Fruit fly (Drosophila melanogaster) whole organism, embryonic: ENCODE results near the gene CG12024.
A peak's percentile ranks its signal among the peaks of the same experiment; 100 is the strongest.

ENCODE experiments used
- Asciz ChIP-seq: fragments of 200-800 bp; sonication (Bioruptor generic); optimal IDR thresholded peaks from 2 replicates; lab custom pipeline; 2017; ENCODE audit warnings: missing biosample characterization, mild to moderate bottlenecking, missing genetic modification characterization, missing genetic modification reagents
- CG1024 ChIP-seq: fragments of 200-800 bp; sonication (Bioruptor generic); IDR thresholded peaks from 2 replicates; pipeline ENCODE4 v1.3.6; 2022; ENCODE audit warnings: missing biosample characterization, missing genetic modification characterization
- CG11723 ChIP-seq: fragments of 200-800 bp; sonication (Bioruptor generic); optimal IDR thresholded peaks from 2 replicates; lab custom pipeline; 2017; ENCODE audit warnings: missing biosample characterization, mild to moderate bottlenecking, missing genetic modification characterization
- CG12219 ChIP-seq: fragments of 200-800 bp; sonication (Bioruptor generic); optimal IDR thresholded peaks from 3 replicates; lab custom pipeline; 2018; ENCODE audit warnings: missing biosample characterization, mild to moderate bottlenecking, missing genetic modification characterization
- CG15514 ChIP-seq: fragments of 200-800 bp; sonication (Bioruptor generic); optimal IDR thresholded peaks from 3 replicates; lab custom pipeline; 2017; ENCODE audit warnings: missing biosample characterization, missing genetic modification characterization, mild to moderate bottlenecking, moderate library complexity, missing genetic modification reagents
- CG17186 ChIP-seq: fragments of 200-800 bp; sonication (Bioruptor generic); optimal IDR thresholded peaks from 3 replicates; lab custom pipeline; 2017; ENCODE audit warnings: missing biosample characterization, missing genetic modification reagents, missing genetic modification characterization
- CG17385 ChIP-seq: fragments of 200-800 bp; sonication (Bioruptor generic); optimal IDR thresholded peaks from 3 replicates; lab custom pipeline; 2018; ENCODE audit warnings: missing biosample characterization, mild to moderate bottlenecking, missing genetic modification characterization
- CG18262 ChIP-seq: fragments of 200-800 bp; optimal IDR thresholded peaks from 3 replicates; lab custom pipeline; 2019; ENCODE audit warnings: missing biosample characterization, mild to moderate bottlenecking, missing genetic modification characterization, moderate library complexity
- CG2116 ChIP-seq: fragments of 200-800 bp; sonication (Bioruptor generic); optimal IDR thresholded peaks from 3 replicates; lab custom pipeline; 2018; ENCODE audit warnings: missing biosample characterization, mild to moderate bottlenecking, missing genetic modification characterization
- CG30020 ChIP-seq: fragments of 200-800 bp; optimal IDR thresholded peaks from 2 replicates; lab custom pipeline; 2019; ENCODE audit warnings: missing biosample characterization, mild to moderate bottlenecking, missing genetic modification characterization, moderate library complexity
- CG3407 ChIP-seq: fragments of 200-800 bp; sonication (Bioruptor generic); optimal IDR thresholded peaks from 2 replicates; lab custom pipeline; 2018; ENCODE audit warnings: missing biosample characterization, mild to moderate bottlenecking, missing genetic modification characterization
- CG34224 ChIP-seq: fragments of 200-800 bp; sonication (Bioruptor generic); IDR thresholded peaks from 3 replicates; pipeline ENCODE4 v1.3.6; 2022; ENCODE audit warnings: missing biosample characterization, missing genetic modification characterization; ENCODE audit not compliant: partially characterized antibody
- CG42726 ChIP-seq: fragments of 200-800 bp; sonication (Bioruptor generic); IDR thresholded peaks from 2 replicates; pipeline ENCODE4 v1.3.6; 2022; ENCODE audit warnings: missing biosample characterization, missing genetic modification characterization; ENCODE audit not compliant: partially characterized antibody
- CG4854 ChIP-seq: fragments of 200-800 bp; sonication (Bioruptor generic); optimal IDR thresholded peaks from 2 replicates; lab custom pipeline; 2016; ENCODE audit warnings: missing biosample characterization, missing genetic modification characterization, inconsistent platforms
- CG5245 ChIP-seq: fragments of 200-800 bp; sonication (Bioruptor generic); optimal IDR thresholded peaks from 3 replicates; lab custom pipeline; 2016; ENCODE audit warnings: missing biosample characterization, missing genetic modification characterization
- CG6175 ChIP-seq: fragments of 200-800 bp; sonication (Bioruptor generic); IDR thresholded peaks from 3 replicates; pipeline ENCODE4 v1.3.6; 2022; ENCODE audit warnings: missing biosample characterization, missing genetic modification characterization
- CG6791 ChIP-seq: fragments of 200-800 bp; sonication (Bioruptor generic); IDR thresholded peaks from 3 replicates; pipeline ENCODE4 v1.3.6; 2022; ENCODE audit warnings: missing biosample characterization, missing genetic modification characterization; ENCODE audit not compliant: partially characterized antibody
- CG8765 ChIP-seq: fragments of 200-800 bp; sonication (Bioruptor generic); IDR thresholded peaks from 2 replicates; pipeline ENCODE4 v1.3.6; 2022; ENCODE audit warnings: missing biosample characterization, missing genetic modification characterization
- CG8924 ChIP-seq: fragments of 200-800 bp; optimal IDR thresholded peaks from 3 replicates; lab custom pipeline; 2019; ENCODE audit warnings: missing biosample characterization, mild to moderate bottlenecking, missing genetic modification characterization, moderate library complexity
- CG9215 ChIP-seq: fragments of 200-800 bp; sonication (Bioruptor generic); IDR thresholded peaks from 2 replicates; pipeline ENCODE4 v1.3.6; 2022; ENCODE audit warnings: missing biosample characterization, missing genetic modification characterization
- CG9932 ChIP-seq: fragments of 200-800 bp; sonication (Bioruptor generic); IDR thresholded peaks from 2 replicates; pipeline ENCODE4 v1.3.6; 2022; ENCODE audit warnings: missing biosample characterization, missing genetic modification characterization
- Deaf1 ChIP-seq: fragments of 200-800 bp; optimal IDR thresholded peaks from 3 replicates; lab custom pipeline; 2019; ENCODE audit warnings: missing biosample characterization, mild to moderate bottlenecking, missing genetic modification characterization, moderate library complexity
- Dek ChIP-seq: fragments of 200-800 bp; sonication (Bioruptor generic); optimal IDR thresholded peaks from 3 replicates; lab custom pipeline; 2019; ENCODE audit warnings: missing biosample characterization, mild to moderate bottlenecking, missing genetic modification characterization, moderate library complexity
- Dll ChIP-seq: fragments of 200-800 bp; sonication (Bioruptor generic); IDR thresholded peaks from 4 replicates; pipeline ENCODE4 v1.3.6; 2022; ENCODE audit warnings: missing biosample characterization, missing genetic modification characterization; ENCODE audit not compliant: partially characterized antibody
- Rfx ChIP-seq: fragments of 200-800 bp; sonication (Bioruptor generic); IDR thresholded peaks from 2 replicates; pipeline ENCODE4 v1.3.6; 2022; ENCODE audit warnings: missing biosample characterization, missing genetic modification characterization
- Sox102F ChIP-seq: fragments of 200-800 bp; sonication (Bioruptor generic); optimal IDR thresholded peaks from 2 replicates; lab custom pipeline; 2018; ENCODE audit warnings: missing biosample characterization, mild to moderate bottlenecking, missing genetic modification characterization, moderate library complexity
- Sry-δ ChIP-seq: fragments of 200-800 bp; sonication (Bioruptor generic); optimal IDR thresholded peaks from 2 replicates; lab custom pipeline; 2016; ENCODE audit warnings: missing biosample characterization, missing genetic modification characterization
- amos ChIP-seq: fragments of 200-800 bp; sonication (Bioruptor generic); IDR thresholded peaks from 2 replicates; pipeline ENCODE4 v1.3.6; 2022; ENCODE audit warnings: missing biosample characterization, missing genetic modification characterization; ENCODE audit not compliant: partially characterized antibody
- ara ChIP-seq: fragments of 200-800 bp; sonication (Bioruptor generic); IDR thresholded peaks from 2 replicates; pipeline ENCODE4 v1.3.6; 2022; ENCODE audit warnings: missing biosample characterization, missing genetic modification characterization
- bowl ChIP-seq: fragments of 200-800 bp; sonication (Bioruptor generic); IDR thresholded peaks from 2 replicates; pipeline ENCODE4 v1.3.6; 2022; ENCODE audit warnings: missing biosample characterization, missing genetic modification characterization
- corto ChIP-seq: fragments of 200-800 bp; sonication (Bioruptor generic); optimal IDR thresholded peaks from 2 replicates; lab custom pipeline; 2016; ENCODE audit warnings: missing biosample characterization, mild to moderate bottlenecking, missing genetic modification characterization, moderate library complexity
- dm ChIP-seq: fragments of 200-800 bp; sonication (Bioruptor generic); optimal IDR thresholded peaks from 3 replicates; lab custom pipeline; 2016; ENCODE audit warnings: missing biosample characterization, missing genetic modification characterization
- en ChIP-seq: fragments of 200-800 bp; sonication (Bioruptor generic); optimal IDR thresholded peaks from 2 replicates; lab custom pipeline; 2016; ENCODE audit warnings: missing biosample characterization, missing genetic modification characterization
- eve ChIP-seq, 2 experiments: fragments of >200 bp; optimal IDR thresholded peaks; 2 replicates each; lab custom pipeline; 2017; ENCODE audit warnings: missing biosample characterization in 2 of 2, missing genetic modification characterization in 2 of 2
- eyg ChIP-seq: fragments of 200-800 bp; sonication (Bioruptor generic); optimal IDR thresholded peaks from 3 replicates; lab custom pipeline; 2016; ENCODE audit warnings: missing biosample characterization, missing genetic modification characterization
- gce ChIP-seq: fragments of 200-800 bp; sonication (Bioruptor generic); IDR thresholded peaks from 3 replicates; pipeline ENCODE4 v1.3.6; 2022; ENCODE audit warnings: missing biosample characterization, missing genetic modification characterization
- gfzf ChIP-seq: fragments of 200-800 bp; sonication (Bioruptor generic); optimal IDR thresholded peaks from 2 replicates; lab custom pipeline; 2016; ENCODE audit warnings: missing biosample characterization, mild to moderate bottlenecking, missing genetic modification characterization, moderate library complexity
- grn ChIP-seq: fragments of 200-800 bp; sonication (Bioruptor generic); optimal IDR thresholded peaks from 3 replicates; lab custom pipeline; 2017; ENCODE audit warnings: missing biosample characterization, missing genetic modification characterization
- gt ChIP-seq: fragments of 200-800 bp; sonication (Bioruptor generic); IDR thresholded peaks from 2 replicates; pipeline ENCODE4 v1.3.6; 2022; ENCODE audit warnings: missing biosample characterization, missing genetic modification characterization
- jigr1 ChIP-seq: fragments of 200-800 bp; sonication (Bioruptor generic); IDR thresholded peaks from 3 replicates; pipeline ENCODE4 v1.3.6; 2022; ENCODE audit warnings: missing biosample characterization, missing genetic modification characterization
- lov ChIP-seq, 2 experiments: fragments of 200-800 bp in 1 of 2; fragments of >200 bp in 1 of 2; sonication (Bioruptor generic) in 1 of 2; IDR thresholded peaks in 1 of 2; optimal IDR thresholded peaks in 1 of 2; 2 replicates in 1 of 2; 3 replicates in 1 of 2; pipeline versions ENCODE4 v1.3.6 to Lab custom; 2017 to 2022; ENCODE audit warnings: missing biosample characterization in 1 of 2, missing genetic modification characterization in 1 of 2
- mirr ChIP-seq: fragments of 200-800 bp; sonication (Bioruptor generic); optimal IDR thresholded peaks from 3 replicates; lab custom pipeline; 2018; ENCODE audit warnings: missing biosample characterization, mild to moderate bottlenecking, missing genetic modification characterization
- nerfin-1 ChIP-seq: fragments of 200-800 bp; sonication (Bioruptor generic); optimal IDR thresholded peaks from 3 replicates; lab custom pipeline; 2019; ENCODE audit warnings: missing biosample characterization, mild to moderate bottlenecking, missing genetic modification characterization, moderate library complexity
- peb ChIP-seq: fragments of 200-800 bp; sonication (Bioruptor generic); IDR thresholded peaks from 2 replicates; pipeline ENCODE4 v1.3.6; 2022; ENCODE audit warnings: missing biosample characterization, missing genetic modification characterization
- ranshi ChIP-seq: fragments of 200-800 bp; sonication (Bioruptor generic); IDR thresholded peaks from 2 replicates; pipeline ENCODE4 v1.3.6; 2022; ENCODE audit warnings: missing biosample characterization, missing genetic modification characterization
- rib ChIP-seq: fragments of 200-800 bp; sonication (Bioruptor generic); IDR thresholded peaks from 2 replicates; pipeline ENCODE4 v1.3.6; 2022; ENCODE audit warnings: missing biosample characterization, missing genetic modification characterization
- stwl ChIP-seq: fragments of 200-800 bp; sonication (Bioruptor generic); optimal IDR thresholded peaks from 3 replicates; lab custom pipeline; 2018; ENCODE audit warnings: missing biosample characterization, mild to moderate bottlenecking, missing genetic modification characterization, moderate library complexity
- tna ChIP-seq: fragments of 200-800 bp; sonication (Bioruptor generic); IDR thresholded peaks from 2 replicates; pipeline ENCODE4 v1.3.6; 2022; ENCODE audit warnings: missing biosample characterization, missing genetic modification characterization; ENCODE audit not compliant: partially characterized antibody
- tup ChIP-seq: fragments of 200-800 bp; sonication (Bioruptor generic); optimal IDR thresholded peaks from 2 replicates; lab custom pipeline; 2016; ENCODE audit warnings: missing biosample characterization, mild to moderate bottlenecking, missing genetic modification characterization, moderate library complexity
- vfl ChIP-seq: fragments of 200-800 bp; sonication (Bioruptor generic); optimal IDR thresholded peaks from 2 replicates; lab custom pipeline; 2016; ENCODE audit warnings: missing biosample characterization, missing genetic modification characterization
- wek ChIP-seq: fragments of 200-800 bp; sonication (Bioruptor generic); optimal IDR thresholded peaks from 3 replicates; lab custom pipeline; 2018; ENCODE audit warnings: missing biosample characterization, mild to moderate bottlenecking, missing genetic modification characterization, moderate library complexity

CG12024 gene

DNA sequence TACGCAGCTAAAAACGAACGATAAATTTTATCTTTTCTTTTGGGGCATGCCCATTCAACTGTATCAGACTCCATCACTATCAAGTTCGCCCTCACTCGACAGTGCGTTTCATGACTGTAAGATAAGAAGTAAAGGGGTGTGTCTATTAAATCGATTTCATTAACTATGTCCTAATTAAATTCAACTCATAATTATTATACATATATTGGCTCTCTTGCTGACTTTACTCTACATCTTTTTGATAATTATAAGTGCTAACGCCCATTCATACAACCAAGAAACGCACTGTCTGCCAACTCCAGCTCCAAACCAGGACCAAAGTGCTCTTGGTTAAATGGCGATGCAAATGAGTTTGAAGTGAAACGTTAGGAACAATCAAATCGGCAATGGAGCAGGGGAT lies 11.9 kb downstream of the CG12024 start (continued):
- TF ChIP-seq Sry-δ (no peak), CG18262 (peak; percentile 66), CG1024 (GFP tag; lab: Robert Waterston, UW) (no peak), CG3407 (no peak), CG42726 (no peak), Rfx (GFP tag; lab: Robert Waterston, UW) (peak; percentile 66), eve (GFP tag; optimal IDR thresholded peaks at IDR 0.05; lab: Kevin White, UChicago) (no peak), CG17385 (GFP tag; lab: Kevin White, UChicago) (no peak), vfl (GFP tag; lab: Kevin White, UChicago) (no peak), wek (GFP tag; lab: Kevin White, UChicago) (no peak), CG11723 (GFP tag; lab: Kevin White, UChicago) (no peak), peb (GFP tag; lab: Robert Waterston, UW) (peak; percentile 29; the same call in 1 of the 2 replicates), CG4854 (GFP tag; lab: Kevin White, UChicago) (no peak), Deaf1 (tag; lab: Kevin White, UChicago) (no peak), ranshi (no peak), CG15514 (GFP tag; lab: Kevin White, UChicago) (no peak), amos (GFP tag; lab: Robert Waterston, UW) (no peak), rib (GFP tag; lab: Robert Waterston, UW) (no peak), stwl (tag; lab: Kevin White, UChicago) (no peak), CG6175 (GFP tag; lab: Robert Waterston, UW) (no peak), bowl (no peak), Sox102F (GFP tag; lab: Kevin White, UChicago) (no peak), ara (GFP tag; lab: Robert Waterston, UW) (peak; percentile 48; the same call in 1 of the 2 replicates), CG17186 (no peak), nerfin-1 (no peak), CG8924 (tag; lab: Kevin White, UChicago) (no peak), en (no peak), gce (GFP tag; lab: Robert Waterston, UW) (no peak), gfzf (GFP tag; lab: Kevin White, UChicago) (no peak), CG6791 (GFP tag; lab: Robert Waterston, UW) (no peak), CG12219 (GFP tag; lab: Kevin White, UChicago) (no peak), jigr1 (GFP tag; lab: Robert Waterston, UW) (no peak), CG2116 (no peak), lov (optimal IDR thresholded peaks at IDR 0.05; lab: Kevin White, UChicago) (no peak), lov (GFP tag; IDR thresholded peaks at IDR 0.05; lab: Robert Waterston, UW) (no peak), CG9932 (GFP tag; lab: Robert Waterston, UW) (no peak), mirr (GFP tag; lab: Kevin White, UChicago) (no peak), tup (no peak), eyg (GFP tag; lab: Kevin White, UChicago) (no peak), CG9215 (GFP tag; lab: Robert Waterston, UW) (peak; percentile 35; the same call in 1 of the 2 replicates), tna (GFP tag; lab: Robert Waterston, UW) (no peak), dm (no peak), Dll (GFP tag; lab: Robert Waterston, UW) (no peak), grn (no peak), Asciz (GFP tag; lab: Kevin White, UChicago) (peak; percentile 36), CG34224 (GFP tag; lab: Robert Waterston, UW) (no peak), CG5245 (GFP tag; lab: Kevin White, UChicago) (no peak), gt (GFP tag; lab: Robert Waterston, UW) (no peak), Dek (tag; lab: Kevin White, UChicago) (no peak), CG8765 (GFP tag; lab: Robert Waterston, UW) (no peak), CG30020 (tag; lab: Kevin White, UChicago) (no peak), corto (GFP tag; lab: Kevin White, UChicago) (no peak)
